Fruit fly (Drosophila melanogaster) whole organism, embryonic: ENCODE results near the gene CG5793.
A peak's percentile ranks its signal among the peaks of the same experiment; 100 is the strongest.

ENCODE experiments used
- Adf1 ChIP-seq: fragments of 200-800 bp; sonication (Bioruptor generic); IDR thresholded peaks from 2 replicates; pipeline ENCODE4 v1.3.6; 2022; ENCODE audit warnings: missing biosample characterization, missing genetic modification characterization
- Blimp-1 ChIP-seq: fragments of 200-800 bp; sonication (Bioruptor generic); optimal IDR thresholded peaks from 3 replicates; lab custom pipeline; 2018; ENCODE audit warnings: missing biosample characterization, missing genetic modification characterization, mild to moderate bottlenecking, moderate library complexity, missing genetic modification reagents
- CG10431 ChIP-seq: fragments of 200-800 bp; sonication (Bioruptor generic); optimal IDR thresholded peaks from 3 replicates; lab custom pipeline; 2018; ENCODE audit warnings: missing biosample characterization, mild to moderate bottlenecking, missing genetic modification characterization
- CG10565 ChIP-seq: fragments of 200-800 bp; sonication (Bioruptor generic); optimal IDR thresholded peaks from 3 replicates; lab custom pipeline; 2016; ENCODE audit warnings: missing biosample characterization, mild to moderate bottlenecking, missing genetic modification characterization
- CG10959 ChIP-seq: fragments of 200-800 bp; sonication (Bioruptor generic); IDR thresholded peaks from 2 replicates; pipeline ENCODE4 v1.3.6; 2022; ENCODE audit warnings: missing biosample characterization, missing genetic modification characterization
- CG15479 ChIP-seq: fragments of 200-800 bp; sonication (Bioruptor generic); optimal IDR thresholded peaks from 3 replicates; lab custom pipeline; 2019; ENCODE audit warnings: missing biosample characterization, mild to moderate bottlenecking, missing genetic modification characterization, moderate library complexity
- CG15601 ChIP-seq: fragments of 200-800 bp; sonication (Bioruptor generic); optimal IDR thresholded peaks from 3 replicates; lab custom pipeline; 2019; ENCODE audit warnings: missing biosample characterization, mild to moderate bottlenecking, missing genetic modification characterization, moderate library complexity
- CG15696 ChIP-seq: fragments of 200-800 bp; sonication (Bioruptor generic); optimal IDR thresholded peaks from 2 replicates; lab custom pipeline; 2019; ENCODE audit warnings: missing biosample characterization, mild to moderate bottlenecking, missing genetic modification characterization, moderate library complexity
- CG17612 ChIP-seq: fragments of 200-800 bp; sonication (Bioruptor generic); IDR thresholded peaks from 2 replicates; pipeline ENCODE4 v1.3.6; 2022; ENCODE audit warnings: missing biosample characterization, missing genetic modification characterization
- CG2678 ChIP-seq: fragments of 200-800 bp; sonication (Bioruptor generic); optimal IDR thresholded peaks from 3 replicates; lab custom pipeline; 2019; ENCODE audit warnings: missing biosample characterization, mild to moderate bottlenecking, missing genetic modification characterization, moderate library complexity
- CG31224 ChIP-seq: fragments of 200-800 bp; sonication (Bioruptor generic); IDR thresholded peaks from 2 replicates; pipeline ENCODE4 v1.3.6; 2022; ENCODE audit warnings: missing biosample characterization, missing genetic modification characterization
- CG3163 ChIP-seq: fragments of 200-800 bp; sonication (Bioruptor generic); optimal IDR thresholded peaks from 3 replicates; lab custom pipeline; 2016; ENCODE audit warnings: missing biosample characterization, missing genetic modification characterization
- CG32767 ChIP-seq: fragments of 200-800 bp; sonication (Bioruptor generic); IDR thresholded peaks from 2 replicates; pipeline ENCODE4 v1.3.6; 2022; ENCODE audit warnings: missing biosample characterization, missing genetic modification characterization
- CG6175 ChIP-seq: fragments of 200-800 bp; sonication (Bioruptor generic); IDR thresholded peaks from 3 replicates; pipeline ENCODE4 v1.3.6; 2022; ENCODE audit warnings: missing biosample characterization, missing genetic modification characterization
- CG7372 ChIP-seq: fragments of 200-800 bp; sonication (Bioruptor generic); IDR thresholded peaks from 2 replicates; pipeline ENCODE4 v1.3.6; 2022; ENCODE audit warnings: missing biosample characterization, missing genetic modification characterization
- CG9817 ChIP-seq: fragments of 200-800 bp; sonication (Bioruptor generic); optimal IDR thresholded peaks from 2 replicates; lab custom pipeline; 2018; ENCODE audit warnings: missing biosample characterization, mild to moderate bottlenecking, missing genetic modification characterization, moderate library complexity
- Dp ChIP-seq: fragments of 200-800 bp; sonication (Bioruptor generic); optimal IDR thresholded peaks from 2 replicates; lab custom pipeline; 2018; ENCODE audit warnings: missing biosample characterization, mild to moderate bottlenecking, missing genetic modification characterization, moderate library complexity
- Drgx ChIP-seq: fragments of 200-800 bp; sonication (Bioruptor generic); IDR thresholded peaks from 2 replicates; pipeline ENCODE4 v1.3.6; 2022; ENCODE audit warnings: missing biosample characterization, missing genetic modification characterization
- Ets65A ChIP-seq: fragments of 200-800 bp; sonication (Bioruptor generic); peaks from one replicate; lab custom pipeline; 2016; ENCODE audit warnings: missing biosample characterization, missing genetic modification characterization
- GATAe ChIP-seq: fragments of 200-800 bp; sonication (Bioruptor generic); conservative IDR thresholded peaks from 2 replicates; pipeline ENCODE4 v1.3.6; 2022; ENCODE audit warnings: missing biosample characterization, missing genetic modification characterization
- Gsc ChIP-seq: fragments of 200-800 bp; sonication (Bioruptor generic); IDR thresholded peaks from 2 replicates; pipeline ENCODE4 v1.3.6; 2022; ENCODE audit warnings: missing biosample characterization, missing genetic modification characterization
- Hand ChIP-seq: fragments of 200-800 bp; sonication (Bioruptor generic); optimal IDR thresholded peaks from 2 replicates; lab custom pipeline; 2017; ENCODE audit warnings: mild to moderate bottlenecking, missing biosample characterization, missing genetic modification reagents, missing genetic modification characterization
- Hr51 ChIP-seq, 2 experiments: fragments of 200-800 bp; sonication (Bioruptor generic); optimal IDR thresholded peaks; 2 replicates in 1 of 2; 3 replicates in 1 of 2; lab custom pipeline; 2016 to 2018; ENCODE audit warnings: missing biosample characterization in 2 of 2, missing genetic modification characterization in 2 of 2, mild to moderate bottlenecking in 1 of 2, moderate library complexity in 1 of 2
- Lpt ChIP-seq: fragments of >200 bp; optimal IDR thresholded peaks from 2 replicates; lab custom pipeline; 2018; ENCODE audit warnings: missing biosample characterization, missing genetic modification characterization
- Med ChIP-seq: fragments of 200-800 bp; sonication (Bioruptor generic); peaks from one replicate; lab custom pipeline; 2016; ENCODE audit warnings: missing biosample characterization, missing genetic modification characterization, mild to moderate bottlenecking, inconsistent platforms, moderate library complexity
- Myb ChIP-seq: fragments of 200-800 bp; sonication (Bioruptor generic); optimal IDR thresholded peaks from 2 replicates; lab custom pipeline; 2016; ENCODE audit warnings: missing biosample characterization, missing genetic modification characterization
- Ptx1 ChIP-seq: fragments of 200-800 bp; sonication (Bioruptor generic); IDR thresholded peaks from 2 replicates; pipeline ENCODE4 v1.3.6; 2022; ENCODE audit warnings: missing biosample characterization, missing genetic modification characterization
- az2 ChIP-seq: fragments of 200-800 bp; sonication (Bioruptor generic); optimal IDR thresholded peaks from 3 replicates; lab custom pipeline; 2016; ENCODE audit warnings: missing biosample characterization, missing genetic modification characterization
- bab2 ChIP-seq: fragments of 200-800 bp; sonication (Bioruptor generic); optimal IDR thresholded peaks from 2 replicates; lab custom pipeline; 2016; ENCODE audit warnings: missing biosample characterization, missing genetic modification characterization
- bowl ChIP-seq: fragments of 200-800 bp; sonication (Bioruptor generic); IDR thresholded peaks from 2 replicates; pipeline ENCODE4 v1.3.6; 2022; ENCODE audit warnings: missing biosample characterization, missing genetic modification characterization
- chn ChIP-seq: fragments of 200-800 bp; sonication (Bioruptor generic); optimal IDR thresholded peaks from 2 replicates; lab custom pipeline; 2016; ENCODE audit warnings: missing biosample characterization, missing genetic modification characterization
- ci ChIP-seq: fragments of 200-800 bp; sonication (Bioruptor generic); IDR thresholded peaks from 3 replicates; pipeline ENCODE4 v1.3.6; 2022; ENCODE audit warnings: missing biosample characterization, missing genetic modification characterization
- crol ChIP-seq: fragments of 200-800 bp; sonication (Bioruptor generic); IDR thresholded peaks from 2 replicates; pipeline ENCODE4 v1.3.6; 2022; ENCODE audit warnings: missing biosample characterization, missing genetic modification characterization
- crp ChIP-seq, 2 experiments: fragments of 200-800 bp; sonication (Bioruptor generic); optimal IDR thresholded peaks; 2 replicates in 1 of 2; 3 replicates in 1 of 2; lab custom pipeline; 2017; ENCODE audit warnings: missing biosample characterization in 2 of 2, missing genetic modification characterization in 2 of 2, mild to moderate bottlenecking in 1 of 2, moderate library complexity in 1 of 2
- danr ChIP-seq: fragments of 200-800 bp; sonication (Bioruptor generic); IDR thresholded peaks from 2 replicates; pipeline ENCODE4 v1.3.6; 2022; ENCODE audit warnings: missing biosample characterization, missing genetic modification characterization
- dimm ChIP-seq: fragments of 200-800 bp; sonication (Bioruptor generic); IDR thresholded peaks from 2 replicates; pipeline ENCODE4 v1.3.6; 2022; ENCODE audit warnings: missing biosample characterization, missing genetic modification characterization
- grn ChIP-seq: fragments of 200-800 bp; sonication (Bioruptor generic); optimal IDR thresholded peaks from 3 replicates; lab custom pipeline; 2017; ENCODE audit warnings: missing biosample characterization, missing genetic modification characterization
- gsb ChIP-seq: fragments of 200-800 bp; sonication (Bioruptor generic); IDR thresholded peaks from 2 replicates; pipeline ENCODE4 v1.3.6; 2022; ENCODE audit warnings: missing biosample characterization, missing genetic modification characterization
- hkb ChIP-seq, 2 experiments: fragments of 200-800 bp in 1 of 2; fragments of >200 bp in 1 of 2; sonication (Bioruptor generic) in 1 of 2; IDR thresholded peaks in 1 of 2; optimal IDR thresholded peaks in 1 of 2; 2 replicates each; pipeline versions ENCODE4 v1.3.6 to Lab custom; 2017 to 2022; ENCODE audit warnings: missing biosample characterization in 1 of 2, missing genetic modification characterization in 1 of 2
- jing ChIP-seq: fragments of 200-800 bp; sonication (Bioruptor generic); optimal IDR thresholded peaks from 2 replicates; lab custom pipeline; 2018; ENCODE audit warnings: missing biosample characterization, mild to moderate bottlenecking, missing genetic modification characterization
- kah ChIP-seq: fragments of 200-800 bp; sonication (Bioruptor generic); optimal IDR thresholded peaks from 2 replicates; lab custom pipeline; 2018; ENCODE audit warnings: missing biosample characterization, mild to moderate bottlenecking, missing genetic modification characterization
- pan ChIP-seq, 4 experiments: fragments of >200 bp in 3 of 4; fragments of 200-800 bp in 1 of 4; sonication (Bioruptor generic) in 1 of 4; optimal IDR thresholded peaks in 3 of 4; IDR thresholded peaks in 1 of 4; 2 replicates each; pipeline versions ENCODE4 v1.3.6 to Lab custom; 2017 to 2022; ENCODE audit warnings: missing biosample characterization in 2 of 4, missing genetic modification characterization in 2 of 4, mixed read lengths in 1 of 4
- pita ChIP-seq: fragments of 200-800 bp; sonication (Bioruptor generic); optimal IDR thresholded peaks from 2 replicates; lab custom pipeline; 2017; ENCODE audit warnings: missing biosample characterization, mild to moderate bottlenecking, missing genetic modification characterization
- schlank ChIP-seq: fragments of 200-800 bp; sonication (Bioruptor generic); optimal IDR thresholded peaks from 2 replicates; lab custom pipeline; 2018; ENCODE audit warnings: missing biosample characterization, mild to moderate bottlenecking, missing genetic modification characterization
- sens ChIP-seq: fragments of 200-800 bp; sonication (Bioruptor generic); peaks from one replicate; lab custom pipeline; 2016; ENCODE audit warnings: missing biosample characterization, missing genetic modification characterization
- seq ChIP-seq: fragments of 200-800 bp; sonication (Bioruptor generic); IDR thresholded peaks from 2 replicates; pipeline ENCODE4 v1.3.6; 2022; ENCODE audit warnings: missing biosample characterization, missing genetic modification characterization
- twi ChIP-seq: fragments of 200-800 bp; optimal IDR thresholded peaks from 2 replicates; lab custom pipeline; 2019; ENCODE audit warnings: missing biosample characterization, mild to moderate bottlenecking, missing genetic modification characterization, moderate library complexity
- yki ChIP-seq: fragments of >200 bp; optimal IDR thresholded peaks from 3 replicates; lab custom pipeline; 2018

The CG5793 gene

DNA sequence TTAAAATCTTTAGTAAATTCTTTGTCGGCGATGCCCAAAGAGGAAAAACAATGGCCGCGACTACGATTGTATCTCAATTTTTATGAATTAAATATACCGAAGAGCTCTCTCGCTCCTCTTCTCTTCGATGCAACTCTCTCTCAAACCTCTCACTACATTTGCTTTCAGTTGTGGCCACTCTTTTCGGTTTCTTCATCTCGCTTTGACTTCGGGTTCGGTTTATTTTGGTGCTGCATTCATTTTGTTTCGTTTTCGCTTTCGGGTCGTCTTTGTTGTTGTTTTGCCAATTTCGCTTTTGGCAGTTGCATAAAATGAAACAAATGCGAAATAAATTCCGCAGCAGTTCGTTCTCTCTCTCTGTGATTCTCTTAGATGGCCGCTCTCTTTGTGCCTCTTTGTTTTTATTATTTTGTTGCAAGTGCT is 25.5 kb downstream of the CG5793 start (continued):
- TF ChIP-seq dimm (GFP tag; lab: Robert Waterston, UW) (no peak), twi (no peak), CG3163 (peak; percentile 85), schlank (tag; lab: Kevin White, UChicago) (no peak), Adf1 (GFP tag; lab: Robert Waterston, UW) (no peak), Drgx (GFP tag; lab: Robert Waterston, UW) (peak; percentile 89), Hand (GFP tag; lab: Kevin White, UChicago) (no peak), Ptx1 (GFP tag; lab: Robert Waterston, UW) (no peak), GATAe (no peak), Blimp-1 (GFP tag; lab: Kevin White, UChicago) (no peak)

DNA sequence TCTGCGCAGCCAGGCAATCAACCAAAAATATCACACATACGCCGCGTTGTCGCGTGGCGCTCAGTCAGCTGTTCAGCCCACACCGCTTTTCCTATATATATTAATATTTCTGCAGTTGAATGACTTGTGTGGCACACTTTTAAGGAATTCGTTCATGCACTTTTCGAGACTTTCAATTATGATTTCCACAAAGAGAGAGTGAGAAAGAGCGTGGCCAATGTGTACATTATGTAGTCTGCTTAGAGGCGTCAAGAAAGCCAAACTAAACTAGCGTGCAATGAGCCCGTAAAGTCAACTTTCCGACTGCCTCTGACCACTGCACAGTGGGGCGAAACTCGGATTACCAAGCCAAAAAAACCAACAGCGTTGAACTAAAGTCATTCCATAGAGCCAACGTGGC is 26.8 kb downstream of the CG5793 start:
- TF ChIP-seq bowl (GFP tag; lab: Robert Waterston, UW) (no peak), Hr51 (GFP tag; optimal IDR thresholded peaks at IDR 0.05; lab: Kevin White, UChicago) (no peak), crol (GFP tag; lab: Robert Waterston, UW) (no peak), seq (GFP tag; lab: Robert Waterston, UW) (no peak), bab2 (no peak), jing (no peak), Myb (GFP tag; lab: Kevin White, UChicago) (no peak), pita (no peak), gsb (GFP tag; lab: Robert Waterston, UW) (no peak), CG31224 (GFP tag; lab: Robert Waterston, UW) (no peak), CG10565 (GFP tag; lab: Kevin White, UChicago) (no peak), Gsc (GFP tag; lab: Robert Waterston, UW) (no peak), CG17612 (GFP tag; lab: Robert Waterston, UW) (no peak), ci (GFP tag; lab: Robert Waterston, UW) (0 out of 3 replicates have a peak, but pooled peaks have one; percentile 24), pan (optimal IDR thresholded peaks at IDR 0.05; lab: Kevin White, UChicago) (no peak), pan (GFP tag; optimal IDR thresholded peaks at IDR 0.05 in 1 of 2, IDR thresholded peaks at IDR 0.05 in 1 of 2) (no peak), hkb (optimal IDR thresholded peaks at IDR 0.05; lab: Kevin White, UChicago) (no peak), hkb (GFP tag; IDR thresholded peaks at IDR 0.05; lab: Robert Waterston, UW) (no peak), Lpt (GFP tag; lab: Kevin White, UChicago) (no peak), yki (lab: Kevin White, UChicago) (no peak), CG6175 (GFP tag; lab: Robert Waterston, UW) (0 out of 3 replicates have a peak, but pooled peaks have one; percentile 7), kah (no peak), CG32767 (no peak), Ets65A (peak; percentile 3), sens (GFP tag; lab: Kevin White, UChicago) (peak; percentile 47), Med (peak; percentile 16), CG15696 (tag; lab: Kevin White, UChicago) (no peak), danr (no peak), crp (GFP tag; optimal IDR thresholded peaks at IDR 0.05; lab: Kevin White, UChicago) (peak in 1 of 2 experiments; percentile 5), CG15479 (no peak), grn (GFP tag; lab: Kevin White, UChicago) (no peak), CG9817 (no peak), CG15601 (peak; percentile 57), CG10959 (GFP tag; lab: Robert Waterston, UW) (no peak), az2 (GFP tag; lab: Kevin White, UChicago) (no peak), Dp (GFP tag; lab: Kevin White, UChicago) (no peak), CG2678 (tag; lab: Kevin White, UChicago) (no peak), CG7372 (GFP tag; lab: Robert Waterston, UW) (peak; percentile 75), chn (GFP tag; lab: Kevin White, UChicago) (no peak), CG10431 (GFP tag; lab: Kevin White, UChicago) (peak; percentile 99)
